Worm (Caenorhabditis elegans): ENCODE data around the gene mmad-1.

DNA sequence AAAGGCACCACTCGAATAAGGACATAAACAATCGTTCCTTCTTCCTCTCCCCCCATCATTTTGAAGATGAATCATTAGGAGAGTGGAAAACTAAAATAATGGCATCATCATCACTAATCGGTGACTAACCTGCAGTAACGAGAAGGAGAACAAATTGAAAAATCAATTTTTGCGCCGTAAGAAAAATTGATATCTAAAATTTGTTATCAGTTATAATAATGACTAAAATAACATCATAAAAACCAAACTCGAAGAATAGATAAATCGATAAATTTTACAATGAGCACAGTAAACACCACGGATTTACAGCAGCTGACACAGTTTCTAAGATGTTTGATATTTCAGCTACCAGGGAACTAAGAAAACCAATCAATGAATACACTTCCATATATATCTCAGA lies 22.6 kb downstream of the mmad-1 start:
- TF ChIP-seq tab-1 (GFP tag; IDR thresholded peaks at IDR 0.05) (no peak), flt-1 (GFP tag; IDR thresholded peaks at IDR 0.05) (no peak), ref-1 (GFP tag; conservative IDR thresholded peaks at IDR 0.05) (no peak), klf-2 (GFP tag; conservative IDR thresholded peaks at IDR 0.05) (no peak)

Data from whole organism, midembryonic.